Worm (Caenorhabditis elegans): Measurements from ENCODE around the gene ric-7.
A peak's percentile ranks its signal among the peaks of the same experiment; 100 is the strongest.

ric-7 gene

DNA sequence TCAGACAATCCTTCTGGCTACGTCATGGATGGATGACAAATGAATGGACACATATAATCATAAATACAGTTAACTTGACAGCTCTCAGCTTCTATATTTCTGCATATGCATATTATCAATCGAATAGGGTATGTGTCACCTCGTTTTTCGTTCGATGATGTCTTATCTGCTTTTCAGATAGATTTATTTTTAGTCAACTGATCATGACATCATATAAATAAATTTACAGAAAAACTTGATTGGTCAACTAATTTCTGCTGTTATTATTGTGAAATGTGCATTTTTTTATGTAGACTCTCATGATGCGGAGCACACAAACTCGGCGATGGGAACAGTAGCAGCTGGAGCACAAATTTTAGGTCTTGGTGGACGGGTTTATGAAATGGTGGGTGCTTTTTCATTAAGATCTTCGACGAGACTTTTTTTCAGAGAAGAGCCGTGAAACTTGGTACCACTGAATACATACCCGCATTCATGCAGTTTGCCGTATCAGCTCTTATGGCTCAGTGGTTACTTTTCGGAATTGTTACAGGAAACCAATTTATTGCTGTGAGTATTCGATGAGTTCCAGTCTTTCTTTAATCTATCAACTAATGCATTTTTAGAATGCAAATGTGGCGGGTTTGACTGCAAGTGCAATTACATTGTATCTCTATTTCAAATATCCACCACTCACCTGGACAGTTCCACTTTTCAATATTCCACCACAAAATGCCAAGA lies 50.2 kb downstream of the ric-7 start:
- TF ChIP-seq dpff-1 (tag; optimal IDR thresholded peaks at IDR 0.05) (no peak), unc-62 (GFP tag; optimal IDR thresholded peaks at IDR 0.05) (peak; percentile 63)

DNA sequence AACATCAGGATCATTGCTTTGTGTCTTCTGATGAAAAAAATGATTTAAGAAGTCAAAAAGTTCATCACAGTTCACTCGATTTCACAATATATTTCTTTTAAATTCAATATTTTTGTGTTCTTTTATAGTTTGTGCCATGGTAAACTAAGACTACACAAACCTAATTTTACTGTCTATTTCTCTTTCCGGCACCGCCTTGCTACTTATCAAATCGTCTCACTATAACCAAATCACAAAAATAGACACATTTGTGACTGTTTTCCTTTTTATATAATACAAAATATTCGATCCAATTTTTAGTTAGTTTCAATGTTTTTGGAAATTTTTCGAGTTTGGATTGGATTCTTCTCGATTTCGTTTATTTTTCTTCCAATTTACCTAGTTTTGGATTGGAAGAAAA lies 51.7 kb downstream of the ric-7 start, which contains the start of gene swt-6:
Gene swt-6, plus strand, starts transcription at position 301 of the 400 bp plus-strand sequence.
- TF ChIP-seq Y56A3A.18 (GFP tag; IDR thresholded peaks at IDR 0.05) (no peak), nhr-120 (GFP tag; IDR thresholded peaks at IDR 0.05) (no peak), hsf-1 (GFP tag; IDR thresholded peaks at IDR 0.05) (no peak), lin-35 (GFP tag; optimal IDR thresholded peaks at IDR 0.05) (no peak), hrde-1 (tag; optimal IDR thresholded peaks at IDR 0.05; ENCODE audit: borderline replicate concordance) (no peak)

DNA sequence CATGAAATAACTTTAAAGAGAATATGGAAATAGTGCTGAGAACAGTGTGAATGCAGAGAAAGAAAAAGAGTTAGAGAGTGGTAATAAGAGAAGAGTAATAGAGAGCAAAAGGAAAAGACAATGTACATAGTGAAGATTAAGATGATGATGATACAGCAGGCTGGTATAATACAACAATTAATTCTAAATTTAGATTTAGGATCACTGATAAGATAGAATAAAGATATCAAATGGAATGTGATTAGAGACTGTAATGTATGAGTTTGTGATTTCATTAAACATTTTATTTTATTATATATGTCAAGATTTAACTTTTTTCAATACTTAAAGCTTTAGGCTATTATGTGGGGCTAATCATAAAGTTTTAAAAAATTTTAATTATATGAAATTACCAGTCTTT lies 52.5 kb downstream of the ric-7 start, which contains the start of gene R10D12.8:
Gene R10D12.8, minus strand, starts transcription at position 101 of the 400 bp plus-strand sequence.
- no peak for TF ChIP-seq ZK185.1 (tag; optimal IDR thresholded peaks at IDR 0.05; ENCODE audit: poor library complexity, severe bottlenecking)
- TF ChIP-seq ceh-100 (GFP tag; IDR thresholded peaks at IDR 0.05) = no peak
- no peak for TF ChIP-seq B0261.1 (tag; optimal IDR thresholded peaks at IDR 0.05)
- TF ChIP-seq zfh-2 (GFP tag; conservative IDR thresholded peaks at IDR 0.05) = no peak
- no peak for TF ChIP-seq lin-35 (GFP tag; optimal IDR thresholded peaks at IDR 0.05)
- TF ChIP-seq F55B11.4 (tag; optimal IDR thresholded peaks at IDR 0.05; ENCODE audit: borderline replicate concordance, insufficient read depth) = no peak
- no peak for TF ChIP-seq hsf-1 (GFP tag; IDR thresholded peaks at IDR 0.05)
- no peak for TF ChIP-seq F33H1.4 (GFP tag; IDR thresholded peaks at IDR 0.05)
- no peak for TF ChIP-seq snpc-1.3 (tag; optimal IDR thresholded peaks at IDR 0.05; ENCODE audit: insufficient read depth)
- no peak for TF ChIP-seq ceh-91 (GFP tag; IDR thresholded peaks at IDR 0.05)
- no peak for TF ChIP-seq tbx-9 (tag; optimal IDR thresholded peaks at IDR 0.05; ENCODE audit: borderline replicate concordance)

DNA sequence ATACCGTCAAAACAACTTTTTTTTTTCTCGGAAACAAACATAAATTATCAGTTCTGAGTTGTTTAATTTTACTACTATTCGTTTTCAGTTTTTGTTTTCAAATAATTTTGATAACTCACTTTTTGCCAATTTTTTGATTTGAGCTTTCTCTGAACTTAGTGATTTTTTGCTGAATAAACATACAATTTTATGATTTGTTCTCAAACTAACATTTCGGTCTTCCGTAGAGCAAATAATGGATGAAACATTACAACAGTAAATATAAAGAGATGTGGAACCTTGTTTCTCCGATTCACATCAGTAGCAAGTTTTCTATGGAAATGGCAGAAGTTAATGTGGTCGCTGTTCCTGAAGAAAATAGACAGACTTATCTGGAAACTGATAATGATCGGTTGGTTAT lies 56.0 kb downstream of the ric-7 start, which contains the start of gene R10D12.7:
Gene R10D12.7, plus strand, starts transcription at position 301 of the 400 bp plus-strand sequence.
- TF ChIP-seq Y53G8AR.9 (GFP tag; conservative IDR thresholded peaks at IDR 0.05) (no peak), F49E8.2 (tag; optimal IDR thresholded peaks at IDR 0.05; ENCODE audit: insufficient read depth) (no peak), fkh-3 (tag; optimal IDR thresholded peaks at IDR 0.05) (no peak), chd-7 (tag; optimal IDR thresholded peaks at IDR 0.05) (no peak), nhr-80 (tag; optimal IDR thresholded peaks at IDR 0.05) (no peak), T07F8.4 (tag; optimal IDR thresholded peaks at IDR 0.05) (no peak), zim-3 (tag; optimal IDR thresholded peaks at IDR 0.05) (no peak), snpc-4 (GFP tag; optimal IDR thresholded peaks at IDR 0.05) (no peak), snpc-4 (tag; optimal IDR thresholded peaks at IDR 0.05) (no peak), tbx-9 (tag; optimal IDR thresholded peaks at IDR 0.05; ENCODE audit: borderline replicate concordance) (no peak), mcd-1 (GFP tag; IDR thresholded peaks at IDR 0.05) (no peak), tbp1 (GFP tag; optimal IDR thresholded peaks at IDR 0.05) (no peak), ztf-3 (GFP tag; optimal IDR thresholded peaks at IDR 0.05) (no peak), nfyb-1 (GFP tag; IDR thresholded peaks at IDR 0.05) (no peak), pbrm-1 (GFP tag; IDR thresholded peaks at IDR 0.05) (no peak), cebp-1 (GFP tag; IDR thresholded peaks at IDR 0.05) (no peak), cebp-1 (tag; optimal IDR thresholded peaks at IDR 0.05) (no peak), hmg-20 (GFP tag; IDR thresholded peaks at IDR 0.05) (no peak), D2030.7 (GFP tag; IDR thresholded peaks at IDR 0.05) (no peak), mxl-1 (tag; optimal IDR thresholded peaks at IDR 0.05) (no peak), lin-26 (GFP tag; IDR thresholded peaks at IDR 0.05) (no peak)

Measured in whole organism, young adult.